Worm (Caenorhabditis elegans) whole organism, late embryonic: ENCODE data around the gene catp-6.
"Not testable (repeated sequence)": the region's sequence is repeated elsewhere in the genome, so short reads cannot be mapped to it uniquely, and the experiment has no call there.

Experiments used
- F13H6.1 ChIP-seq: sonication (generic microtip); optimal IDR thresholded peaks from 2 replicates; lab custom pipeline; 2016; ENCODE audit warnings: missing genetic modification characterization, missing compliant biosample characterization
- T23F11.4 ChIP-seq: fragments of 200-800 bp; sonication (Bioruptor generic); optimal IDR thresholded peaks from 2 replicates; lab custom pipeline; 2018; ENCODE audit warnings: mild to moderate bottlenecking, missing genetic modification characterization, missing compliant biosample characterization
- Y22D7AL.16 ChIP-seq: sonication (generic microtip); optimal IDR thresholded peaks from 2 replicates; lab custom pipeline; 2016; ENCODE audit warnings: missing genetic modification characterization, missing compliant biosample characterization
- ahr-1 ChIP-seq: sonication (generic microtip); optimal IDR thresholded peaks from 2 replicates; lab custom pipeline; 2016; ENCODE audit warnings: missing genetic modification characterization, missing compliant biosample characterization
- ceh-22 ChIP-seq: sonication (generic microtip); optimal IDR thresholded peaks from 2 replicates; lab custom pipeline; 2017; ENCODE audit warnings: missing biosample characterization, missing genetic modification characterization
- ceh-31 ChIP-seq: sonication (generic microtip); optimal IDR thresholded peaks from 2 replicates; lab custom pipeline; 2016; ENCODE audit warnings: missing genetic modification characterization, missing compliant biosample characterization
- ceh-45 ChIP-seq: fragments of 200-800 bp; sonication (Bioruptor generic); IDR thresholded peaks from 2 replicates; pipeline ENCODE4 v1.3.6; 2022; ENCODE audit warnings: missing genetic modification reagents, missing genetic modification characterization, missing compliant biosample characterization
- ceh-6 ChIP-seq: fragments of 200-800 bp; sonication (Bioruptor generic); optimal IDR thresholded peaks from 2 replicates; lab custom pipeline; 2018; ENCODE audit warnings: mild to moderate bottlenecking, missing genetic modification characterization, missing compliant biosample characterization
- ets-4 ChIP-seq: sonication (generic microtip); optimal IDR thresholded peaks from 2 replicates; lab custom pipeline; 2016; ENCODE audit warnings: missing genetic modification characterization, missing compliant biosample characterization
- eyg-1 ChIP-seq: sonication (generic microtip); optimal IDR thresholded peaks from 2 replicates; lab custom pipeline; 2016; ENCODE audit warnings: missing genotype, missing genetic modification characterization, missing compliant biosample characterization
- hlh-13 ChIP-seq: fragments of 200-800 bp; sonication (Bioruptor generic); optimal IDR thresholded peaks from 2 replicates; lab custom pipeline; 2018; ENCODE audit warnings: mild to moderate bottlenecking, missing genetic modification characterization, missing compliant biosample characterization
- hlh-30 ChIP-seq: sonication (generic microtip); optimal IDR thresholded peaks from 2 replicates; lab custom pipeline; 2017; ENCODE audit warnings: antibody characterized with exemption, missing genetic modification characterization, missing compliant biosample characterization; ENCODE audit not compliant: insufficient read depth
- lim-6 ChIP-seq: sonication (generic microtip); optimal IDR thresholded peaks from 2 replicates; lab custom pipeline; 2016; ENCODE audit warnings: missing genetic modification characterization, missing compliant biosample characterization
- lin-11 ChIP-seq: fragments of 200-800 bp; sonication (Bioruptor generic); optimal IDR thresholded peaks from 2 replicates; lab custom pipeline; 2018; ENCODE audit warnings: mild to moderate bottlenecking, missing genetic modification characterization, missing compliant biosample characterization
- mec-3 ChIP-seq: sonication (generic microtip); optimal IDR thresholded peaks from 2 replicates; lab custom pipeline; 2016; ENCODE audit warnings: borderline replicate concordance, missing genetic modification characterization, missing compliant biosample characterization
- nfya-1 ChIP-seq: sonication (generic microtip); optimal IDR thresholded peaks from 2 replicates; lab custom pipeline; 2017; ENCODE audit warnings: missing genetic modification characterization, mild to moderate bottlenecking, missing compliant biosample characterization, antibody characterized with exemption, moderate library complexity
- pag-3 ChIP-seq: sonication (generic microtip); optimal IDR thresholded peaks from 2 replicates; lab custom pipeline; 2016; ENCODE audit warnings: missing compliant biosample characterization, missing genetic modification characterization, borderline replicate concordance
- pax-1 ChIP-seq: fragments of 150-350 bp; optimal IDR thresholded peaks from 2 replicates; lab custom pipeline; 2014; ENCODE audit warnings: missing biosample characterization, missing genetic modification characterization
- ref-2 ChIP-seq: sonication (generic microtip); optimal IDR thresholded peaks from 2 replicates; lab custom pipeline; 2016; ENCODE audit warnings: missing genetic modification characterization, missing compliant biosample characterization
- sox-4 ChIP-seq: sonication (generic microtip); optimal IDR thresholded peaks from 2 replicates; lab custom pipeline; 2017; ENCODE audit warnings: mild to moderate bottlenecking, missing genetic modification characterization, inconsistent platforms, missing compliant biosample characterization
- syd-9 ChIP-seq: sonication (generic microtip); optimal IDR thresholded peaks from 2 replicates; lab custom pipeline; 2016; ENCODE audit warnings: mild to moderate bottlenecking, missing genetic modification characterization, moderate library complexity, missing compliant biosample characterization
- tbx-2 ChIP-seq: sonication (generic microtip); optimal IDR thresholded peaks from 2 replicates; lab custom pipeline; 2016; ENCODE audit warnings: missing genetic modification characterization, missing compliant biosample characterization
- unc-42 ChIP-seq: sonication (generic microtip); optimal IDR thresholded peaks from 2 replicates; lab custom pipeline; 2016; ENCODE audit warnings: missing genotype, missing genetic modification characterization, missing compliant biosample characterization
- unc-55 ChIP-seq: sonication (generic microtip); optimal IDR thresholded peaks from 2 replicates; lab custom pipeline; 2017; ENCODE audit warnings: missing biosample characterization, missing genetic modification reagents, missing genetic modification characterization
- zip-5 ChIP-seq: sonication (generic microtip); optimal IDR thresholded peaks from 2 replicates; lab custom pipeline; 2016; ENCODE audit warnings: missing genetic modification characterization, missing compliant biosample characterization

The catp-6 gene

DNA sequence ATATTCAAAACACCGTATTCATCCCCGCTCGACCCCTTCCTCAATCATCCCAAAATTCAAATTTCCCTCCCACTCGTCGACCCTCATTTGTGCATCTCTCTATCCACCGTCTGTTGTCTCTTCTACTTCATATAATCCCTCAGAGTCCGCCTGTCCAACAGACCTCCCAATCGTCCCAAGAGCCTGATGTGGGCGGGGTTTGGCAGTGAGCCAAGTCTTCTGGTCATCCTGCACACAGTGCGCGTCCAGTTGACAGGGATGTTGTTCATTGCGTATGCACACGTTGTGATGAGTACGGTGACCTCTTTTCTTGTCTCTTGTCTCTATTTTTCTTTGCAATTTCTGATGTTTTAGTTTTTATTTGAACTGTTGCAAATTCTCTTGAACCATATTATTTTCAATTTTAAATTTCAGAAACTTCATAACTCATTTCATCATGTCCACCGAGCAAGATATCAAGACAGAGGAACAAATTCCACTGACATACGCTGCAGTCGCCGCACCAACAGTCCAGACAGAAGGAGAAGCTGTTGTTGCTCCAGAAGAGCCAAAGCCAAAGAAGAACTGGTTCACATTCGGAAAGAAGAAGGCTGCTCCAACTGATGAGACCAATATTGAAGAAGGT is 52.2 kb downstream of the catp-6 start, which contains the start of gene cav-1 (continued):
- TF ChIP-seq ahr-1 (tag; lab: Kevin White, UChicago), result no peak
- TF ChIP-seq ceh-31, result peak; percentile 53
- no peak for TF ChIP-seq T23F11.4 (GFP tag; lab: Kevin White, UChicago)
- TF ChIP-seq unc-42 (tag; lab: Kevin White, UChicago), result no peak
- TF ChIP-seq ceh-22 (tag; lab: Kevin White, UChicago), result no peak
- TF ChIP-seq Y22D7AL.16, result no peak
- no peak for TF ChIP-seq lin-11 (tag; lab: Kevin White, UChicago)
- peak; percentile 52 for TF ChIP-seq unc-55 (GFP tag; lab: Kevin White, UChicago)
- TF ChIP-seq zip-5 (tag; lab: Kevin White, UChicago), result no peak
- TF ChIP-seq mec-3, result no peak
- no peak for TF ChIP-seq eyg-1 (tag; lab: Kevin White, UChicago)
- TF ChIP-seq nfya-1 (tag; lab: Kevin White, UChicago), result peak; percentile 58
- no peak for TF ChIP-seq pax-1 (tag; lab: Kevin White, UChicago)
- TF ChIP-seq hlh-13 (GFP tag; lab: Kevin White, UChicago), result no peak
- TF ChIP-seq ceh-6 (GFP tag; lab: Kevin White, UChicago), result no peak
- TF ChIP-seq pag-3 (tag; lab: Kevin White, UChicago), result no peak

DNA sequence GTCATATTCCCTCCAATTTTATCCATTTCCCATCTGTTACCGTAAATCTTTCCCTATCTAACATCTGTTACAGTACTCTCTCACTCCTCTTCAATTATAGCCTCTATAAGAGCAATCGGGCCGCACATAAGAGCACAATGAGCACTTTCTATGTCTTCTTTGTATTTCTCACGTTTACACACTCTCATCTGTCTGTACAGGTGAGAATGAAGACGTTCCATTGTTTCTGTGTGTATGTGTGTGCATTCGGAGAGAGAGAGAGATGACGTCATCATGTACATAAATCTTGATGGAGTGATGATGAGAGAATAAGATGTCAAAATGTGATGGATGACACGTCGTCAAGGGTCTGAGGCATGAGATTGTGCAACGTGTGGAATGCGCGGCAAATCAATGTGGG is 53.6 kb downstream of the catp-6 start:
- TF ChIP-seq ets-4 (tag; lab: Kevin White, UChicago) (no peak), F13H6.1 (tag; lab: Kevin White, UChicago) (no peak), unc-55 (GFP tag; lab: Kevin White, UChicago) (peak; percentile 98), pag-3 (tag; lab: Kevin White, UChicago) (no peak), sox-4 (no peak), ceh-22 (tag; lab: Kevin White, UChicago) (no peak), ceh-31 (peak; percentile 9), lim-6 (tag; lab: Kevin White, UChicago) (no peak), tbx-2 (tag; lab: Kevin White, UChicago) (peak; percentile 62), syd-9 (tag; lab: Kevin White, UChicago) (no peak), ref-2 (tag; lab: Kevin White, UChicago) (peak; percentile 20)
- TF ChIP-seq, all 69 proteins: peak for 4

DNA sequence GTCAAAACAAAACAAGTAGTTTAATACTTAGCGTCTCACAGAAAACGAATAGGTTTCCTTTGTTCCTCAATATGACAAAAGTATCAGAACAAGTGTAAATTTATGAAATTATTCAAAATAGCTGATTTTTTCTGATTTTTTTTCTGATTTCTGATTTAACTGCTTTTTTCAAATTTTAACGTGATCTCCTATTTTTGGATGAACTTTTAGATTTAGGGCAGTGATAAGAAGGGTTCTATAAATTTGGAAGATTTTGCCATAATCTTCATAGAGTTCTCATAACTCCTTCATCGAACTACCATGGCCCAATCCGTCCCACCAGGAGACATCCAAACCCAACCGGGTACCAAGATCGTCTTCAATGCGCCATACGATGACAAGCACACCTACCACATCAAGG is 54.6 kb downstream of the catp-6 start, which contains the start of gene msp-78:
TSS of gene msp-78 (plus strand) at position 301 of the 400 bp plus-strand sequence.
- TF ChIP-seq hlh-30; ahr-1 (tag; lab: Kevin White, UChicago); ceh-45 (GFP tag; lab: Robert Waterston, UW): not testable (repeated sequence)
